Fruit fly (Drosophila melanogaster): ENCODE measurements around the gene Tm2.

Tm2 gene

DNA sequence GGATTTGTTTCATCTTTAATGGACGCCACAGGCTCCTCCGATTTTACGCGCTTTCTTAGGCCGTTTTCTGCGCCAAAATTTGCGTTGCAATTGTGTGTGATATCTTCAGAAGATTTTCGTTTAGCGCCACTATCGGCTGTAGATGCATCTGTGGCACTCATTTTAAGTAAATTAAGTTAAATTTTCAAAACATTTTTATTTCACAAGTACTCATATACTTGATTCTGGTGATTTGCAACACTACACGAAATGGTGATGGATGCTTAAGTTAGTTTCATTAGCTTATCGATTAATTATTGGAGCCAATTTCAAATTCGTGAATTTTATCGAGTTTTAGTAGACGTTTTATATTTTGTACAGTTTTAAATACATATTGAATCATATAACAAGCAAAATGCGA lies 53.6 kb downstream of the Tm2 start, which contains the start of gene CG6171 (continued):
- TF ChIP-seq CG11723 (GFP tag; optimal IDR thresholded peaks at IDR 0.05): no peak
- TF ChIP-seq CG2120 (GFP tag; optimal IDR thresholded peaks at IDR 0.05): peak; percentile 44
- TF ChIP-seq CG34224 (GFP tag; IDR thresholded peaks at IDR 0.05; ENCODE audit: partially characterized antibody): peak; percentile 48; the same call in 2 of the 3 replicates
- peak; percentile 28 for TF ChIP-seq lilli (GFP tag; optimal IDR thresholded peaks at IDR 0.05)
- TF ChIP-seq stwl (tag; optimal IDR thresholded peaks at IDR 0.05): peak; percentile 61
- 0 out of 2 replicates have a peak, but pooled peaks have one; percentile 55 for TF ChIP-seq bbx (GFP tag; IDR thresholded peaks at IDR 0.05; ENCODE audit: partially characterized antibody)
- peak; percentile 72 for TF ChIP-seq CG4617 (GFP tag; optimal IDR thresholded peaks at IDR 0.05; ENCODE audit: borderline replicate concordance)
- TF ChIP-seq knrl (GFP tag; IDR thresholded peaks at IDR 0.05; ENCODE audit: partially characterized antibody): peak; percentile 50
- no peak for TF ChIP-seq Mes4 (GFP tag; optimal IDR thresholded peaks at IDR 0.05)
- peak; percentile 47; the same call in 2 of the 3 replicates for TF ChIP-seq HLH4C (GFP tag; IDR thresholded peaks at IDR 0.05; ENCODE audit: partially characterized antibody)
- no peak for TF ChIP-seq en (GFP tag; optimal IDR thresholded peaks at IDR 0.05)
- TF ChIP-seq CG17612 (GFP tag; IDR thresholded peaks at IDR 0.05): no peak
- 0 out of 3 replicates have a peak, but pooled peaks have one; percentile 29 for TF ChIP-seq CG16813 (GFP tag; IDR thresholded peaks at IDR 0.05; ENCODE audit: partially characterized antibody)
- no peak for TF ChIP-seq Lpt (GFP tag; optimal IDR thresholded peaks at IDR 0.05)
- TF ChIP-seq CG13624 (GFP tag; optimal IDR thresholded peaks at IDR 0.05): peak; percentile 16
- peak; percentile 91 for TF ChIP-seq E2f2 (GFP tag; IDR thresholded peaks at IDR 0.05)
- TF ChIP-seq amos (GFP tag; IDR thresholded peaks at IDR 0.05; ENCODE audit: partially characterized antibody): peak; percentile 54; the same call in 1 of the 2 replicates
- TF ChIP-seq Neu2 (GFP tag; optimal IDR thresholded peaks at IDR 0.05; ENCODE audit: borderline replicate concordance): peak; percentile 18
- peak; percentile 92 for TF ChIP-seq CG10267 (tag; optimal IDR thresholded peaks at IDR 0.05)
- TF ChIP-seq CG2712 (tag; optimal IDR thresholded peaks at IDR 0.05): no peak
- TF ChIP-seq CG14860 (GFP tag; IDR thresholded peaks at IDR 0.05; ENCODE audit: partially characterized antibody): peak; percentile 48; the same call in 1 of the 3 replicates
- no peak for TF ChIP-seq otp (GFP tag; IDR thresholded peaks at IDR 0.05)
- no peak for TF ChIP-seq CG14014 (GFP tag; IDR thresholded peaks at IDR 0.05)
- peak; percentile 4 for TF ChIP-seq CG12659 (GFP tag; optimal IDR thresholded peaks at IDR 0.05)
- no peak for TF ChIP-seq Asciz (GFP tag; optimal IDR thresholded peaks at IDR 0.05)
- peak; percentile 80 for TF ChIP-seq sens (GFP tag)
- TF ChIP-seq CG12744 (GFP tag; optimal IDR thresholded peaks at IDR 0.05): no peak
- peak; percentile 23; the same call in 1 of the 2 replicates for TF ChIP-seq sna (GFP tag; IDR thresholded peaks at IDR 0.05; ENCODE audit: partially characterized antibody)
- no peak for TF ChIP-seq Antp (GFP tag; optimal IDR thresholded peaks at IDR 0.05)
- peak; percentile 63 for TF ChIP-seq BEAF-32 (GFP tag; optimal IDR thresholded peaks at IDR 0.05)
- peak; percentile 70; the same call in 2 of the 3 replicates for TF ChIP-seq CG6791 (GFP tag; IDR thresholded peaks at IDR 0.05; ENCODE audit: partially characterized antibody)
- TF ChIP-seq fd3F (GFP tag; optimal IDR thresholded peaks at IDR 0.05): no peak
- TF ChIP-seq CG2889 (GFP tag; IDR thresholded peaks at IDR 0.05): no peak
- TF ChIP-seq CG1602 (GFP tag; optimal IDR thresholded peaks at IDR 0.05): no peak
- TF ChIP-seq az2 (GFP tag; optimal IDR thresholded peaks at IDR 0.05): no peak
- peak; percentile 28 for TF ChIP-seq lbe (GFP tag; optimal IDR thresholded peaks at IDR 0.05)
- TF ChIP-seq CG14710 (tag; optimal IDR thresholded peaks at IDR 0.05): peak; percentile 12
- peak; percentile 76 for TF ChIP-seq Dref (GFP tag; IDR thresholded peaks at IDR 0.05)
- peak; percentile 84 for TF ChIP-seq Sry-δ (GFP tag; optimal IDR thresholded peaks at IDR 0.05)
- TF ChIP-seq nerfin-1 (tag; optimal IDR thresholded peaks at IDR 0.05): no peak
- TF ChIP-seq Opbp (GFP tag; IDR thresholded peaks at IDR 0.05; ENCODE audit: partially characterized antibody): peak; percentile 43; the same call in 1 of the 3 replicates
- no peak for TF ChIP-seq CG4854 (GFP tag; optimal IDR thresholded peaks at IDR 0.05)
- TF ChIP-seq CG32767 (GFP tag; IDR thresholded peaks at IDR 0.05): peak; percentile 47; the same call in 1 of the 2 replicates
- peak in 1 of 2 experiments; percentile 15 for TF ChIP-seq crp (GFP tag; optimal IDR thresholded peaks at IDR 0.05)
- no peak for TF ChIP-seq bab2 (GFP tag; optimal IDR thresholded peaks at IDR 0.05)
- peak; percentile 75 for TF ChIP-seq CG16863 (GFP tag; optimal IDR thresholded peaks at IDR 0.05)
- peak; percentile 41 for TF ChIP-seq phol (tag; optimal IDR thresholded peaks at IDR 0.05)
- TF ChIP-seq unc-4 (GFP tag; IDR thresholded peaks at IDR 0.05; ENCODE audit: partially characterized antibody): peak; percentile 59
- TF ChIP-seq HmgZ (tag; optimal IDR thresholded peaks at IDR 0.05): peak; percentile 17
